Worm (Caenorhabditis elegans): Measurements from ENCODE around the gene smg-4.

The smg-4 gene

ce11 chrV:9775734-9776133 lies 1.8 kb downstream of the smg-4 start, which contains the start of gene F46B6.12:
Gene F46B6.12 (minus strand): TSS chrV:9775834.
- no peak for TF ChIP-seq nhr-11 (tag; optimal IDR thresholded peaks at IDR 0.05)
- no peak for TF ChIP-seq nfya-1 (tag; optimal IDR thresholded peaks at IDR 0.05; ENCODE audit: insufficient read depth)
- TF ChIP-seq skn-1 (tag; optimal IDR thresholded peaks at IDR 0.05) = no peak
- no peak for TF ChIP-seq zag-1 (tag; optimal IDR thresholded peaks at IDR 0.05)
- no peak for TF ChIP-seq lin-39 (tag; optimal IDR thresholded peaks at IDR 0.05)
- no peak for TF ChIP-seq ceh-28 (tag; optimal IDR thresholded peaks at IDR 0.05)
- no peak for TF ChIP-seq R02D3.7 (tag; optimal IDR thresholded peaks at IDR 0.05)

ce11 chrV:9771970-9772369 lies 5.6 kb downstream of the smg-4 start, which contains the start of gene F46B6.2:
Gene F46B6.2 (plus strand): TSS chrV:9772285.
- TF ChIP-seq jun-1 (tag; optimal IDR thresholded peaks at IDR 0.05) = no peak
- TF ChIP-seq snpc-4 (tag; optimal IDR thresholded peaks at IDR 0.05) = no peak
- TF ChIP-seq lsy-12 (tag; optimal IDR thresholded peaks at IDR 0.05) = no peak
- no peak for TF ChIP-seq nfya-1 (tag; optimal IDR thresholded peaks at IDR 0.05; ENCODE audit: insufficient read depth)
- no peak for TF ChIP-seq elt-1 (tag; optimal IDR thresholded peaks at IDR 0.05)
- no peak for TF ChIP-seq R02D3.7 (tag; optimal IDR thresholded peaks at IDR 0.05)
- TF ChIP-seq tbx-2 (tag; optimal IDR thresholded peaks at IDR 0.05) = no peak
- no peak for TF ChIP-seq hmg-11 (tag; optimal IDR thresholded peaks at IDR 0.05)
- no peak for TF ChIP-seq elt-2 (tag; optimal IDR thresholded peaks at IDR 0.05)

- TF ChIP-seq egl-27 (tag; optimal IDR thresholded peaks at IDR 0.05) = no peak
- TF ChIP-seq zag-1 (tag; optimal IDR thresholded peaks at IDR 0.05) = no peak
- no peak for TF ChIP-seq pha-4 (tag; optimal IDR thresholded peaks at IDR 0.05)
- TF ChIP-seq elt-1 (tag; optimal IDR thresholded peaks at IDR 0.05) = no peak
- no peak for TF ChIP-seq nhr-76 (tag; optimal IDR thresholded peaks at IDR 0.05)
- TF ChIP-seq mdl-1 (tag; optimal IDR thresholded peaks at IDR 0.05) = no peak
Observed at ce11 chrV:9771311-9771710, 6.2 kb downstream of the smg-4 start.

- TF ChIP-seq nhr-67 (tag; optimal IDR thresholded peaks at IDR 0.05) = no peak
- no peak for TF ChIP-seq egl-27 (tag; optimal IDR thresholded peaks at IDR 0.05)
- no peak for TF ChIP-seq nhr-77 (tag; optimal IDR thresholded peaks at IDR 0.05)
- no peak for TF ChIP-seq snpc-4 (tag; optimal IDR thresholded peaks at IDR 0.05)
- no peak for TF ChIP-seq pqm-1 (tag; optimal IDR thresholded peaks at IDR 0.05)
- peak; percentile 56 for TF ChIP-seq fkh-10 (GFP tag; optimal IDR thresholded peaks at IDR 0.05)
- no peak for TF ChIP-seq ceh-9 (tag; optimal IDR thresholded peaks at IDR 0.05)
- TF ChIP-seq nfya-1 (tag; optimal IDR thresholded peaks at IDR 0.05; ENCODE audit: insufficient read depth) = peak; percentile 61
- no peak for TF ChIP-seq ZK546.5 (tag; optimal IDR thresholded peaks at IDR 0.05)
Observed at ce11 chrV:9768828-9769778, 8.4 kb downstream of the smg-4 start, which contains the start of gene unc-42. Gene unc-42 (minus strand): TSS chrV:9769391.

DNA sequence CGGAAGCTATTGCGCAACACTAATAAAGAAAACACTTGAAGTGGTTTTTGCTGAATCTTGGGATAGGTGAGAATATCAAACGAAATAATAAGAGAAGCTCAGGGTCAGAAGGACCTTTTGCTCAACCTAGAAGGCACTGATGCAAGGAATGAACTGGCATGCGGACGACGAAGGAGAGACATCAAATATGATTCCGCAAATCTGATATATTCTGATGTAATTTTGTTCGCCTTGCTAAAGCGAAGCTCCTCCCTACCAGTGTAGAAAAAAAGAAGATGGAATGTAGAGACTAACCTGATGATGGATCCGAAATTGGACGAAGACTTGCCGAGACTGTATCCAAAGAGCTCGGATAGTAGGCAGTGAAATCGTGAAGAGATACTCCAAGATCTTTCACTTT lies 9.6 kb downstream of the smg-4 start:
- TF ChIP-seq fkh-10 (GFP tag; optimal IDR thresholded peaks at IDR 0.05) = peak; percentile 24
- TF ChIP-seq ceh-28 (tag; optimal IDR thresholded peaks at IDR 0.05) = no peak

DNA sequence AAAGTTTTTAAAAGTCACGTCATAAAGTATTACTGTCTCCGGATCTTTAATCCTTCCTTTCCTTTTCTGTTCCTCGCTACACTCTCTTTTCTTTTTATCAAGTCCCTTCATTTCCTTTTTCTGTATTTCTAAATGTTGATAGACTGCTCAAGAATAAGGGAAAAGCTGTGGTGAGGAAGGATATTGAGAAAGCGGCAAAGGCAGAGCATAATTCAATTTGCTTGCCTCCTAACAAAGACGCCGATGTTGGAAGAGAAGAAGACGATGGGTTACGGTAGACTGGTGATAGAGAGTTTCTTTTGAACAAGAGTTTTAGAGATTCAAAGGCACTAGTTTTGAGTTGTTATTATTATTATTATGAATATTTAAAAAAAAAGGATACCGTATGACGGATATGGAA lies 11.9 kb downstream of the smg-4 start:
- no peak for TF ChIP-seq nhr-12 (tag; optimal IDR thresholded peaks at IDR 0.05)
- peak; percentile 64 for TF ChIP-seq nfya-1 (tag; optimal IDR thresholded peaks at IDR 0.05; ENCODE audit: insufficient read depth)
- peak; percentile 99 for TF ChIP-seq fkh-10 (GFP tag; optimal IDR thresholded peaks at IDR 0.05)
- no peak for TF ChIP-seq eor-1 (tag; optimal IDR thresholded peaks at IDR 0.05)

DNA sequence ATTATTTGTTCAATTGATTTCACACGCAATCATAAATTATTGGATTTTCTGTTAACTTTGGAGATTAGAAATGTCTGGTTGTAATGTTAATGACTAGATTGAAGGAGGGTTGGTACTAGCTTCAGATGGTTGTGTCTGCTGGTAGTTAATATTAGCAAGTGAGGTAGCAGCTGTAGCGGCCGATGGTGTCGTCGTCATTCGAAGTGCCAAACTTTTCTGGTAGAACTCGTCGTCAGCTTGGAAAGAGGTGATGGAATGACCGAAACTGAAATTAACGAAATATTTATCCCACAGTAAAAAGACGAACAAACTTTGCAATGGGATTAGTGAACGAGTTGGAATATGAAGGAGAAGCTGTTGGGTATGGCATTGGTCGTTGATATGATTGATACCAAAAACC lies 13.0 kb downstream of the smg-4 start:
- TF ChIP-seq snpc-4 (tag; optimal IDR thresholded peaks at IDR 0.05) (no peak), nhr-77 (tag; optimal IDR thresholded peaks at IDR 0.05) (no peak), zag-1 (tag; optimal IDR thresholded peaks at IDR 0.05) (no peak), hmg-11 (tag; optimal IDR thresholded peaks at IDR 0.05) (no peak), aly-2 (tag; optimal IDR thresholded peaks at IDR 0.05) (no peak), tbx-2 (tag; optimal IDR thresholded peaks at IDR 0.05) (no peak), elt-2 (tag; optimal IDR thresholded peaks at IDR 0.05) (no peak), lin-39 (tag; optimal IDR thresholded peaks at IDR 0.05) (no peak), jun-1 (tag; optimal IDR thresholded peaks at IDR 0.05) (no peak)

Data from whole organism, L3 larva.